Fruit fly (Drosophila melanogaster): Measurements from ENCODE around the gene nonA-l.

The nonA-l gene

dm6 chr3R:16624750-16625549 lies 15.1 kb upstream of the nonA-l start, which contains the start of gene Fas1:
Gene Fas1 (plus strand): TSS chr3R:16625238.
- TF ChIP-seq CTCF (optimal IDR thresholded peaks at IDR 0.05) (peak; percentile 45 to 66), CG8478 (optimal IDR thresholded peaks at IDR 0.05) (no peak)

DNA sequence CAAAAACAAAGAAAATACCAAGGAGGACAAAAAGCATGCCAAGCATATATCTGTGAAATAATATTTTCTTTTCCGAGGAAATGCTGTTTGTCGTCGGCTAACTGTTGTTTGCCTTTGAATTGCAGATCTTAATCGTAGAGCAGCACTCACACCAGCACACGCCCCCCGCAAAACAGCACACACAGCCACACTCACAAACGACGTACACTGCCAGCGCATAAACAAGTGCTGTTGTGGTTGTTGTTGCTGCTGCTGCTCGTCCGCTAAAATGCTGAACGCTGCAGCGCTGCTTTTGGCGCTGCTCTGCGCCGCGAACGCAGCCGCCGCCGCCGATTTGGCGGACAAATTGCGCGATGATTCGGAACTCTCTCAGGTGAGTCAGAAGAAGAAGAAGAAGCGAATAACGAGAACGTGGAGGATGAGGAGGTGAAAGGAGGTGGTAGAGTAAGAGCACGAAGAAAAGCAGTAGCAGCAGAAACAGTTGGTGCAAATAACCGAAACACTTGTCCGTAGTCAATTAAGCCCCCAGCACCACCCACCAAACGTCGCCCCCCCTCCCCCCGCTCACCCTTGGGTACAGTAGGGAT lies 14.1 kb upstream of the nonA-l start:
- TF ChIP-seq CTCF (optimal IDR thresholded peaks at IDR 0.05) (no peak), CG8478 (optimal IDR thresholded peaks at IDR 0.05) (no peak)

dm6 chr3R:16626899-16627432 lies 13.0 kb upstream of the nonA-l start:
- TF ChIP-seq CTCF (optimal IDR thresholded peaks at IDR 0.05) (no peak), CG8478 (optimal IDR thresholded peaks at IDR 0.05) (no peak)

DNA sequence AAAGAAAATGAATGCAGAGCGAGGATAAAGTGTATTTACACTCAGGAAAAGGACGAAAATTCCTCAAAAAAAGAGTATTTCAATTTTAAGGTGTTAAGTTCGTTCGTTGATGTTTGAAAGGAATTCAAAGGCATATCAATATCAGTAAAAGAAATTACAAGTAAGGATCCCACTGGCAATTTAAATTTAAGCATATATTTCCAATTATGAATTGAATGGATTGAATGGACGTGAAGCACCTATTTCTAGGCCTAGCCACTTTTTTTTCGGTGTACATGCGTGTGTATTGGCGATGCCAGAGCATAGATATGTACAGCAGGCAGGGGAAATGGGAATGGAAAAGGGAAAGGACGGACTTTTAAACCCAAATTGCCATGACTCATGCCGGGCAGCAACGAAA lies 9.4 kb upstream of the nonA-l start:
- no peak for TF ChIP-seq CTCF (optimal IDR thresholded peaks at IDR 0.05)
- no peak for TF ChIP-seq CG8478 (optimal IDR thresholded peaks at IDR 0.05)

DNA sequence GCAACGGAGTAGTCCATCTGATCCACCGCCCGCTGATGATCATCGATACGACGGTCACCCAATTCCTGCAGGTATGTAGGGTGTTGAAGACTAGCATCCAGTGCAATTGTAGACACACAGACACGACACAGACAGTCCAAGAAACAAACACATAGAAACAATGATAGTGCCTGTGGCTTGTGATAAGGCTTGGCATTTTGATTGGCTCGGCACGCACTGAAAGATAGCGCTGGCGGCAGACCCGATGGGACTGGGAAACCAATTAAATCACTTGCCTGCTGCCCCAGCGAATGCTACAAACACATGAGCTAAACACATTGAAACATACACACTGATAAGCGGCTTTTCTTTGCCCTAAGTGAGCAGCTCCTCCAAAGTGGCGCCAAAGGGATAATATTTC lies 7.3 kb upstream of the nonA-l start:
- TF ChIP-seq CTCF (optimal IDR thresholded peaks at IDR 0.05) (no peak), CG8478 (optimal IDR thresholded peaks at IDR 0.05) (no peak)

DNA sequence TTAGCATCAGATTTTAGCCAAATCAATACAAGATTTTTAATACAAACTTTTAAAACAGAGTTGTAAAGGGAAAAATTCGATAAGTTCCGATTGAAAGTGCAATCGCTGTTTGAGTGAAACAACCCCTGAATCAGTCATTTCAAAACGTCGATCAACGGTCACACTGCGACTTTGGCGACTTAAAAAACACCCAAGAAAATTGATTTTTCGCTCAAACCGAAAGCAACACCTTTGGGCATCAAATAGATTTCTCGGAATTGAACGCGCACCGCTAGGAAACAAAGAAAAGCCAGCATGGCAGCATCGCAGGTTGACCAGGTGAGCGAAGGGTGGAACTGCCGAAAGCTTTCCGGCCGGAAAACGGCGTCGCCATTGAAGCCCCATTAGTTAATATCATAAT lies 3.6 kb downstream of the nonA-l start, which contains the start of gene Arl6IP1:
TSS of gene Arl6IP1 (plus strand) at position 15 of the 400 bp plus-strand sequence.
- no peak for TF ChIP-seq CG8478 (optimal IDR thresholded peaks at IDR 0.05)
- TF ChIP-seq CTCF (optimal IDR thresholded peaks at IDR 0.05) = no peak

dm6 chr3R:16646952-16647715 lies 7.1 kb downstream of the nonA-l start, which contains the start of the genes CG10324 and CCT3:
Gene CG10324 (minus strand): TSS chr3R:16647004.
Gene CCT3 (plus strand): TSS chr3R:16647605.
- TF ChIP-seq CG8478 (optimal IDR thresholded peaks at IDR 0.05) (no peak), CTCF (optimal IDR thresholded peaks at IDR 0.05) (no peak)

dm6 chr3R:16647716-16648016 lies 7.7 kb downstream of the nonA-l start:
- TF ChIP-seq CG8478 (optimal IDR thresholded peaks at IDR 0.05) = no peak
- no peak for TF ChIP-seq CTCF (optimal IDR thresholded peaks at IDR 0.05)

DNA sequence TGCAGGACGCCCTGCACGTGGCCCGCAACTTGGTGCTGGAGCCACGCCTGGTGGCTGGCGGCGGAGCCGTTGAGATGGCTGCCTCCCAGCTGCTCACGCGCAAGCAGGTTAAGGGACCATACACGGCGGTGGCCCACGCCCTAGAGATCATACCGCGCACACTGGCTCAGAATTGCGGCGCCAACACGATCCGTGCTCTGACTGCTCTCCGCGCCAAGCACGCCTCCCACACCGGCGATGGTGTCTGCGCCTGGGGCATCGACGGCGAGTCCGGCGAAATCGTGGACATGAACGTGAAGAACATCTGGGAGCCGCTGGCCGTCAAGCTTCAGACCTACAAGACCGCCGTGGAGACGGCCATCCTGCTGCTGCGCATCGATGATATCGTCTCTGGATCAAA lies 9.3 kb downstream of the nonA-l start:
- TF ChIP-seq CG8478 (optimal IDR thresholded peaks at IDR 0.05) = no peak
- peak in 1 of 2 experiments; percentile 13 for TF ChIP-seq CTCF (optimal IDR thresholded peaks at IDR 0.05)

dm6 chr3R:16650950-16651349 lies 10.9 kb downstream of the nonA-l start, which contains the start of gene Mettl4:
Gene Mettl4 (minus strand): TSS chr3R:16651157.
- TF ChIP-seq CTCF (optimal IDR thresholded peaks at IDR 0.05) (no peak), CG8478 (optimal IDR thresholded peaks at IDR 0.05) (no peak)

dm6 chr3R:16652091-16652490 lies 12.1 kb downstream of the nonA-l start, which contains the start of gene CG14907:
Gene CG14907 (minus strand): TSS chr3R:16652319.
- TF ChIP-seq CG8478 (optimal IDR thresholded peaks at IDR 0.05) (no peak), CTCF (optimal IDR thresholded peaks at IDR 0.05) (no peak)

dm6 chr3R:16655000-16655493 lies 15.0 kb downstream of the nonA-l start:
- TF ChIP-seq CG8478 (optimal IDR thresholded peaks at IDR 0.05) (no peak), CTCF (optimal IDR thresholded peaks at IDR 0.05) (no peak)

- TF ChIP-seq CG8478 (optimal IDR thresholded peaks at IDR 0.05) (no peak), CTCF (optimal IDR thresholded peaks at IDR 0.05) (peak; percentile 70 to 84)
These were observed 15.8 kb downstream of the nonA-l start, which contains the start of gene modSP for dm6 chr3R:16655494-16656493. Gene modSP (minus strand): TSS chr3R:16655662.

- no peak for TF ChIP-seq CTCF (optimal IDR thresholded peaks at IDR 0.05)
- TF ChIP-seq CG8478 (optimal IDR thresholded peaks at IDR 0.05) = no peak
These were observed 21.7 kb downstream of the nonA-l start for dm6 chr3R:16661693-16662092.

Measured in S2 (cell line).